Worm (Caenorhabditis elegans): ENCODE measurements around the gene F52H2.1.

Gene F52H2.1

ce11 chrX:2569040-2569439 is 3.9 kb upstream of the F52H2.1 start (continued):
- TF ChIP-seq atf-7 (tag; optimal IDR thresholded peaks at IDR 0.05): peak; percentile 72
- TF ChIP-seq F52B5.7 (tag; optimal IDR thresholded peaks at IDR 0.05): no peak
- no peak for TF ChIP-seq ztf-18 (tag; optimal IDR thresholded peaks at IDR 0.05)
- no peak for TF ChIP-seq hmg-1.2 (GFP tag; IDR thresholded peaks at IDR 0.05)
- no peak for TF ChIP-seq egl-44 (GFP tag; IDR thresholded peaks at IDR 0.05)
- TF ChIP-seq K12H6.12 (tag; optimal IDR thresholded peaks at IDR 0.05): no peak
- TF ChIP-seq Y67H2A.10 (GFP tag; conservative IDR thresholded peaks at IDR 0.05): no peak
- TF ChIP-seq Y53F4B.3 (GFP tag; IDR thresholded peaks at IDR 0.05): no peak
- TF ChIP-seq pha-4 (tag; optimal IDR thresholded peaks at IDR 0.05): no peak
- no peak for TF ChIP-seq lag-1 (GFP tag; IDR thresholded peaks at IDR 0.05)
- no peak for TF ChIP-seq rcor-1 (GFP tag; IDR thresholded peaks at IDR 0.05)
- no peak for TF ChIP-seq F57C9.4 (tag; optimal IDR thresholded peaks at IDR 0.05)
- TF ChIP-seq zim-3 (tag; optimal IDR thresholded peaks at IDR 0.05): no peak
- no peak for TF ChIP-seq attf-6 (GFP tag; IDR thresholded peaks at IDR 0.05)
- TF ChIP-seq let-607 (tag; optimal IDR thresholded peaks at IDR 0.05): peak; percentile 73 to 82
- TF ChIP-seq K11D2.4 (GFP tag; IDR thresholded peaks at IDR 0.05): no peak
- TF ChIP-seq akir-1 (GFP tag; optimal IDR thresholded peaks at IDR 0.05): peak; percentile 57
- TF ChIP-seq tbx-9 (tag; optimal IDR thresholded peaks at IDR 0.05; ENCODE audit: borderline replicate concordance): no peak
- TF ChIP-seq him-1 (tag; optimal IDR thresholded peaks at IDR 0.05): no peak
- no peak for TF ChIP-seq hlh-26 (GFP tag; conservative IDR thresholded peaks at IDR 0.05)
- no peak for TF ChIP-seq aptf-3 (GFP tag; IDR thresholded peaks at IDR 0.05)
- TF ChIP-seq B0035.1 (tag; optimal IDR thresholded peaks at IDR 0.05): no peak
- no peak for TF ChIP-seq lir-1 (GFP tag; conservative IDR thresholded peaks at IDR 0.05)
- TF ChIP-seq efl-1 (GFP tag; optimal IDR thresholded peaks at IDR 0.05): no peak
- no peak for TF ChIP-seq bed-1 (GFP tag; IDR thresholded peaks at IDR 0.05)
- TF ChIP-seq die-1 (tag; optimal IDR thresholded peaks at IDR 0.05): no peak
- TF ChIP-seq unc-62 (GFP tag; optimal IDR thresholded peaks at IDR 0.05): no peak
- TF ChIP-seq hlh-12 (tag; optimal IDR thresholded peaks at IDR 0.05): no peak

ce11 chrX:2577442-2577841 is 4.5 kb downstream of the F52H2.1 start, which contains the start of gene ttr-42:
ttr-42 (plus strand) TSS chrX:2577742.
- no peak for TF ChIP-seq chd-7 (tag; optimal IDR thresholded peaks at IDR 0.05)
- no peak for TF ChIP-seq Y53G8AR.9 (GFP tag; conservative IDR thresholded peaks at IDR 0.05)
- TF ChIP-seq snpc-1.3 (tag; optimal IDR thresholded peaks at IDR 0.05; ENCODE audit: insufficient read depth): no peak
- TF ChIP-seq let-607 (tag; optimal IDR thresholded peaks at IDR 0.05): no peak
- no peak for TF ChIP-seq F49E8.2 (tag; optimal IDR thresholded peaks at IDR 0.05; ENCODE audit: insufficient read depth)
- TF ChIP-seq rec-8 (tag; optimal IDR thresholded peaks at IDR 0.05): no peak
- no peak for TF ChIP-seq F10E7.11 (tag; optimal IDR thresholded peaks at IDR 0.05)
- TF ChIP-seq athp-1 (tag; optimal IDR thresholded peaks at IDR 0.05): no peak
- no peak for TF ChIP-seq ceh-91 (GFP tag; IDR thresholded peaks at IDR 0.05)
- TF ChIP-seq madf-10 (tag; optimal IDR thresholded peaks at IDR 0.05): no peak
- no peak for TF ChIP-seq dpff-1 (tag; optimal IDR thresholded peaks at IDR 0.05)
- no peak for TF ChIP-seq nhr-90 (tag; optimal IDR thresholded peaks at IDR 0.05)
- no peak for TF ChIP-seq lir-1 (GFP tag; conservative IDR thresholded peaks at IDR 0.05)
- TF ChIP-seq aptf-2 (GFP tag; conservative IDR thresholded peaks at IDR 0.05): no peak
- TF ChIP-seq snpc-1.1 (tag; optimal IDR thresholded peaks at IDR 0.05; ENCODE audit: insufficient read depth): no peak
- TF ChIP-seq lin-54 (GFP tag; optimal IDR thresholded peaks at IDR 0.05): no peak
